Worm (Caenorhabditis elegans) whole organism, midembryonic: ENCODE measurements around the gene srt-19.
"Not testable (repeated sequence)": the region's sequence is repeated elsewhere in the genome, so short reads cannot be mapped to it uniquely, and the experiment has no call there.

ENCODE experiments used
- T22C8.4 ChIP-seq: fragments of 200-800 bp; sonication (Bioruptor generic); IDR thresholded peaks from 2 replicates; pipeline ENCODE4 v1.3.6; 2022; ENCODE audit warnings: missing genetic modification characterization, missing compliant biosample characterization
- cog-1 ChIP-seq: sonication (generic microtip); optimal IDR thresholded peaks from 2 replicates; lab custom pipeline; 2016; ENCODE audit warnings: missing genetic modification characterization, missing compliant biosample characterization
- flt-1 ChIP-seq: fragments of 200-800 bp; sonication (Bioruptor generic); IDR thresholded peaks from 2 replicates; pipeline ENCODE4 v1.3.6; 2022; ENCODE audit warnings: missing genetic modification characterization, missing compliant biosample characterization
- klf-2 ChIP-seq: fragments of 200-800 bp; sonication (Bioruptor generic); conservative IDR thresholded peaks from 2 replicates; pipeline ENCODE4 v1.3.6; 2022; ENCODE audit warnings: missing genetic modification reagents, missing genetic modification characterization, missing compliant biosample characterization
- med-1 ChIP-seq: sonication (generic microtip); optimal IDR thresholded peaks from 2 replicates; lab custom pipeline; 2017; ENCODE audit warnings: missing genetic modification characterization, mild to moderate bottlenecking, missing compliant biosample characterization, antibody characterized with exemption, missing genetic modification reagents; ENCODE audit not compliant: insufficient read depth
- ref-1 ChIP-seq: fragments of 200-800 bp; sonication (Bioruptor generic); conservative IDR thresholded peaks from 2 replicates; pipeline ENCODE4 v1.3.6; 2022; ENCODE audit warnings: missing genetic modification reagents, missing genetic modification characterization, missing compliant biosample characterization
- tab-1 ChIP-seq: fragments of 200-800 bp; sonication (Bioruptor generic); IDR thresholded peaks from 2 replicates; pipeline ENCODE4 v1.3.6; 2022; ENCODE audit warnings: missing genetic modification characterization, missing compliant biosample characterization
- ztf-23 ChIP-seq: fragments of 200-800 bp; sonication (Bioruptor generic); IDR thresholded peaks from 2 replicates; pipeline ENCODE4 v1.3.6; 2022; ENCODE audit warnings: missing genetic modification reagents, missing genetic modification characterization, missing compliant biosample characterization
- ztf-29 ChIP-seq: fragments of 200-800 bp; sonication (Bioruptor generic); IDR thresholded peaks from 2 replicates; pipeline ENCODE4 v1.3.6; 2022; ENCODE audit warnings: missing genetic modification reagents, missing genetic modification characterization, missing compliant biosample characterization

srt-19 gene

DNA sequence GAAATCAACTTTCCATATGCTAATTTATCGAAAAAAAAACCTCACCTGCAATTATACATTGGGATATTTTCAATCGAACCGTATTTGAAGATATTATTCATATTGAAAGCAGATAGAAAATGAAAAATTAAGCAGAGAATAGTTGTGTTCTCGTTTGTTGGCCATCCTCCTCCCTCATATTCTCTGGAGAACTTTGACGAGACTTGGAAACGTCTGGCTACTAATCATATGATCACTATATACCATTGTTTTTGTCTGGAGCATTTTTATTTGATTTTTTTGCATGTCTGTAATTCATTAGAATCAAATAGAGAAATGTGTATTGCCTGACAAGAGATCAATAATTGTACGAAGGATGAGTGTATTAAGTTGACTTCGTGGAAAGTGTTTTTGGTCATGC, 20.3 kb upstream of the srt-19 start, which contains the start of gene srt-35:
Gene srt-35, minus strand, starts transcription at position 101 of the 400 bp plus-strand sequence.
- TF ChIP-seq ref-1 (GFP tag; lab: Robert Waterston, UW) (no peak), cog-1 (tag; lab: Kevin White, UChicago) (no peak), ztf-23 (GFP tag; lab: Robert Waterston, UW) (no peak), klf-2 (GFP tag; lab: Robert Waterston, UW) (no peak), ztf-29 (GFP tag; lab: Robert Waterston, UW) (no peak), flt-1 (GFP tag; lab: Robert Waterston, UW) (no peak), T22C8.4 (GFP tag; lab: Robert Waterston, UW) (no peak), tab-1 (no peak), med-1 (GFP tag; lab: Kevin White, UChicago) (no peak)

DNA sequence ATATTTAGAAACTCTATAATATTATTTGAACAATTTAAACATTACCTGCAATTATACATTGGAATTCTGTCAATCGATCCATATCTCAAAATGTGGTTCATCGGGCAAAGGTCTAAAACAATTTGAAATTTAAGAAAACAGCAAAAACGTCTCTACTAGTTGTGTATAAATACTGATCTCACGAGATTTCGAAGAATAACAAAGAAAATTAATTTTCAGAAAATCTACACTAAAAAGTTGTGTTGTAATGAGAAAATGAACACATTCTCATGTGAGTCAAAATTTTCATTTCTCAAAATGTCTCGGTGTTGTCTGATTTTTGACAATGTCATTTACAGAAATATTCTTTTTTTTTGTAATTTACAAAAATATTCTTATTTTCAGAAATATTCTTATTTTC, 16.6 kb upstream of the srt-19 start, which contains the start of gene srt-36:
Gene srt-36, minus strand, starts transcription at position 101 of the 400 bp plus-strand sequence.
- TF ChIP-seq ztf-23, ztf-29, ref-1 (GFP tag; lab: Robert Waterston, UW): not testable (repeated sequence)

DNA sequence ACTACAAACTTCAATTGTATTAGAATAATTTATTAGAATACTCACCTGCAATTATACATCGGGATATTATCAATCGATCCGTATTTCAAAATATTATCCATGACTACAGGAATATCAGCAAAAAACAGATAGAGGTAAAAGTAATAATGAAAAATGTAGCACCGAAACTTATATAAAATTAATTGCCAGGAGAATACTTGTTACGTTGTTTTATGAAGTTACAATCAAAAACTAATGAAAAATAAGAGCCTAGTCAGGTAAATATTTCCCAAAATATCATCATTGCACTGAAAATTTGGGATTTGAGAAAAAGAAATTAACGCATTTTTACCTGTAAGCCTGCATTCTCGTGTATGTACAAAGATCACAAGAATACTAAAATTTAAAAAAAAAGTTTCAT, 13.6 kb upstream of the srt-19 start, which contains the start of gene srt-38:
Gene srt-38, minus strand, starts transcription at position 101 of the 400 bp plus-strand sequence.
- TF ChIP-seq klf-2 (GFP tag; lab: Robert Waterston, UW); ztf-29 (GFP tag; lab: Robert Waterston, UW); cog-1 (tag; lab: Kevin White, UChicago): not testable (repeated sequence)

DNA sequence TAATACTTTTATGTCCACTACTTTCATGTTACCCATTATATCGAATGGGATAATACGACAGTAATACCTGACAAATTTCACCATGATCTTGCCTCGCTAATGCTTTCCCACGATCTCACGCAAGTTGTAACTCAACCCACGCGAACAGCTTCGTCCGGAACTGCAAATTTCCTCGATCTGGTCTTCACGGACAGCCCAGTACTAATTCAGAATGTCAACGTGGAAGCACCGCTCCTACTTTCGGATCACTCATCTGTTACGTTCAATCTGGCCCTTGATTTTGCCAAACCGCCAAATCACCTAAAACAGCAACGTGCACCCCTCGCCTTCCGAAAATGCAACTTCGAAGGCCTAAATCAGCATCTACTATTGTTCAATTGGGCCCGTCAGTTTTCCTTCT, 11.5 kb upstream of the srt-19 start:
- TF ChIP-seq T22C8.4 (GFP tag; lab: Robert Waterston, UW) (no peak), med-1 (GFP tag; lab: Kevin White, UChicago) (no peak), tab-1 (no peak), flt-1 (GFP tag; lab: Robert Waterston, UW) (no peak), ref-1 (GFP tag; lab: Robert Waterston, UW) (no peak), cog-1 (tag; lab: Kevin White, UChicago) (no peak), ztf-23 (GFP tag; lab: Robert Waterston, UW) (no peak), klf-2 (GFP tag; lab: Robert Waterston, UW) (no peak)

DNA sequence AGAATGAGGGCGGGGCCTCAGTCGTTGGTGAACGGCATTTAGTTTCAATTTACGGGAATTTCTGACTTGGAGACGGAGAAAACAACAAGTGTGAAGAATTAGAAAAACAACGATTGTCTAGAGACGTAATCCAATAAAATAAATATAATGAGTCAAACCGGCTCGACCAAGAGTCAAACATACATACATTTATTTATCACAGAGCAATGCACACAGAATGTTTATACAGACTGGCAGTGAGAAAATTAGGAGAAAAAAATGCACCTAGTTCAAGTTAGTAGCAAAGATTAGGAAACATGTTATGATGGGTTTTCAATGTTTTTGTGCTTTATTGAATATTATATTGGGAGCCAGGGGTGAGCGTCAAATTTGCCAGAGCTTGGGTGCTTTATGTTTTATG, 6.1 kb upstream of the srt-19 start, which contains the start of gene srt-20:
Gene srt-20, minus strand, starts transcription at position 101 of the 400 bp plus-strand sequence.
- TF ChIP-seq ztf-29 (GFP tag; lab: Robert Waterston, UW); cog-1 (tag; lab: Kevin White, UChicago); klf-2 (GFP tag; lab: Robert Waterston, UW): not testable (repeated sequence)

DNA sequence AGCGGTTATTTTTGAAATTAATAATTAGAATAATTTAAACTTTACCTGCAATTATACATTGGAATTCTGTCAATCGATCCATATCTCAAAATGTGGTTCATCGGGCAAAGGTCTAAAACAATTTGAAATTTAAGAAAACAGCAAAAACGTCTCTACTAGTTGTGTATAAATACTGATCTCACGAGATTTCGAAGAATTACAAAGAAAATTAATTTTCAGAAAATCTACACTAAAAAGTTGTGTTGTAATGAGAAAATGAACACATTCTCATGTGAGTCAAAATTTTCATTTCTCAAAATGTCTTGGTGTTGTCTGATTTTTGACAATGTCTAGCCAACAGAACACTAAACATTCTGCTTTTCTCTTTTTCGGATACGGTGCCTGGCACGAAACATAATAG, 3.1 kb upstream of the srt-19 start, which contains the start of gene srt-37:
Gene srt-37, minus strand, starts transcription at position 101 of the 400 bp plus-strand sequence.
- not testable (repeated sequence) for TF ChIP-seq T22C8.4 (GFP tag; lab: Robert Waterston, UW); ztf-23 (GFP tag; lab: Robert Waterston, UW); cog-1 (tag; lab: Kevin White, UChicago)

DNA sequence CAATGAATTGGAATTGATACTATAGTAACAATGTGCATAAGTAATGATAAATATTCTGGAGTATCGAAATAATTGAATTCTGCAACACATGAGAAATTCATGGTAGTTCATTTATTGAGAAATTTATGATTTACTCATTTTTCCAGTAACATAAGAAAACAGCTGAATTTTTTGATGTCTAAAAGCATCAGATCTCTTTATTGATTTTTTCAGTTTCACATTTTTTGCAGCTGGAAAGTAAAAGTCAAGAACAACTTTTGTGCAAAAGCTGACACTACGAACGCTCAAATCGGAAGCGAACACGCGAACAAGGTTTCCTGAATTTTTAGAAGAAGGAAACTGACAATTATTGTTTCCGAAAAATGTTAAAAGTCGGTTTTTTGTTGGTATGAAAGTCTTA, 5.3 kb downstream of the srt-19 start, which contains the start of gene srh-193:
Gene srh-193, minus strand, starts transcription at position 101 of the 400 bp plus-strand sequence.
- not testable (repeated sequence) for TF ChIP-seq klf-2 (GFP tag; lab: Robert Waterston, UW); T22C8.4 (GFP tag; lab: Robert Waterston, UW); cog-1 (tag; lab: Kevin White, UChicago)

DNA sequence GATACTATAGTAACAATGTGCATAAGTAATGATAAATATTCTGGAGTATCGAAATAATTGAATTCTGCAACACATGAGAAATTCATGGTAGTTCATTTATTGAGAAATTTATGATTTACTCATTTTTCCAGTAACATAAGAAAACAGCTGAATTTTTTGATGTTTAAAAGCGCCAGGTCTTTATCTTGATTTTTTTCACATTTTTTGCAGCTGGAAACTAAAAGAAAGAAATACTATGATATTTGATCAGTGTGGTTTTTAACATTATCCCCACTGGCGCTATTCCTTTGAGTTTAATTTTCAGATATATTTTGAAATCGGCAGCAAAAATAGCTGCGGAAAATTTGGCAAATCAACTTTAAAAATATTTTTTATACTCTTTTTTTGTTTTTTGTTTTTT, 8.6 kb downstream of the srt-19 start, which contains the start of gene srh-194:
Gene srh-194, minus strand, starts transcription at position 101 of the 400 bp plus-strand sequence.
- TF ChIP-seq med-1 (GFP tag; lab: Kevin White, UChicago); flt-1 (GFP tag; lab: Robert Waterston, UW); klf-2 (GFP tag; lab: Robert Waterston, UW): not testable (repeated sequence)

DNA sequence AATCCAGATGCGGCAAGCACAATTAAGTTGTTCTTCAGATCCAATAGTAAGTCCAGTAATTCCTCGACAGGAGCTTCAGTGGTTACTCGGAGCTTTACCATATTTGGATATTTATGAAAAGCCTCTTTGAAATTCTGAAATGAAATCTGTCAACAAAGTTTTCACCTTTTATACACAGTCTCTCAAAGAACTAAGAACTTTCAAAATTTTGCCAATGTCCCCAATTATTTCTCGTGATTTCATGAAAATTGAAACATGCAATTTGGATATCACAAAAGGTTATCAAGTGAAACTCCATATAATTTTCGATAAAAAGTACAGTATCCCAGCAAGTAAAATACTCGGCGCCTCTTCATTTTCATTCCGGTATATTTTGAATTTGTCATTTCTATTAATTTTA, 11.1 kb downstream of the srt-19 start, which contains the start of gene F47D2.11:
Gene F47D2.11, minus strand, starts transcription at position 101 of the 400 bp plus-strand sequence.
- TF ChIP-seq ztf-29 (GFP tag; lab: Robert Waterston, UW) (no peak), flt-1 (GFP tag; lab: Robert Waterston, UW) (no peak), tab-1 (no peak), cog-1 (tag; lab: Kevin White, UChicago) (no peak), ref-1 (GFP tag; lab: Robert Waterston, UW) (no peak), med-1 (GFP tag; lab: Kevin White, UChicago) (no peak)

DNA sequence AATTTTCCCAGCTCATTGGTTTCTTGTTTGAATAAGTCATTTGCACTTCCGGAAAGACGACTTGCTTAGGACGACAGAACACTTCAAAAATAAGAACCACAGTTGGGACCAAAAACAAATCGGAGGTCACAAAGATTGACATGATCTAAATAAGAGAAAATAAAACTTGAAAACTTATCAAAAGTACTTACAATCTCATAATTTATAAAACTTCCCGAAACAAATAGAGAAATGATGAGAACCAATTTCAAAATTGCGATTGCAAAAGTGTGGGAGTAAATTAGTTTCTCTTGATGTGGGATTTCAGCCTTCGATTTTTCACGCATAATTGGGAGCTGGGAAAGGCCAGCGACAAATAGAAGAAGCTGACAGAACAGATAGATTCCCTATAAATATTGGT, 13.7 kb downstream of the srt-19 start, which contains the start of gene ZC132.11:
Gene ZC132.11, minus strand, starts transcription at position 101 of the 400 bp plus-strand sequence.
- no peak for TF ChIP-seq ztf-29 (GFP tag; lab: Robert Waterston, UW)
- TF ChIP-seq cog-1 (tag; lab: Kevin White, UChicago): no peak
- TF ChIP-seq flt-1 (GFP tag; lab: Robert Waterston, UW): no peak
